Fruit fly (Drosophila melanogaster) whole organism, wandering third instar larva: ENCODE results near the gene Edg78E.

ENCODE experiments used
- Abd-B ChIP-seq: fragments of >200 bp; optimal IDR thresholded peaks from 2 replicates; lab custom pipeline; 2017; ENCODE audit warnings: missing biosample characterization, missing genetic modification characterization
- CG9705 ChIP-seq: fragments of 200-800 bp; sonication (Bioruptor generic); optimal IDR thresholded peaks from 2 replicates; lab custom pipeline; 2018; ENCODE audit warnings: missing biosample characterization, mild to moderate bottlenecking, missing genetic modification characterization
- CrebA ChIP-seq: fragments of 200-800 bp; sonication (Bioruptor generic); optimal IDR thresholded peaks from 2 replicates; lab custom pipeline; 2016; ENCODE audit warnings: missing biosample characterization, mild to moderate bottlenecking, missing genetic modification characterization, borderline replicate concordance
- Dif ChIP-seq: fragments of 200-275, 200-300 bp; sonication (Bioruptor generic); optimal IDR thresholded peaks from 2 replicates; lab custom pipeline; 2018; ENCODE audit warnings: missing biosample characterization, missing genetic modification characterization; ENCODE audit not compliant: partially characterized antibody
- GATAd ChIP-seq: sonication (Bioruptor generic); optimal IDR thresholded peaks from 2 replicates; lab custom pipeline; 2016; ENCODE audit warnings: missing biosample characterization, missing genetic modification characterization
- HLH106 ChIP-seq: fragments of 200-800 bp; optimal IDR thresholded peaks from 3 replicates; lab custom pipeline; 2019; ENCODE audit warnings: missing biosample characterization, mild to moderate bottlenecking, missing genetic modification characterization, moderate library complexity
- Hr78 ChIP-seq: fragments of >200 bp; optimal IDR thresholded peaks from 2 replicates; lab custom pipeline; 2017; ENCODE audit warnings: missing biosample characterization, missing genetic modification characterization
- Hr83 ChIP-seq: fragments of 200-300 bp; sonication (Bioruptor generic); optimal IDR thresholded peaks from 2 replicates; lab custom pipeline; 2016; ENCODE audit warnings: missing biosample characterization, mild to moderate bottlenecking, missing genetic modification characterization, moderate library complexity; ENCODE audit not compliant: poor library complexity, severe bottlenecking
- Mio ChIP-seq: sonication (Bioruptor generic); optimal IDR thresholded peaks from 2 replicates; lab custom pipeline; 2016; ENCODE audit warnings: missing biosample characterization, missing genetic modification characterization
- Myc ChIP-seq: fragments of >200 bp; optimal IDR thresholded peaks from 2 replicates; lab custom pipeline; 2017
- N ChIP-seq: fragments of >200 bp; optimal IDR thresholded peaks from 2 replicates; lab custom pipeline; 2018; ENCODE audit warnings: missing biosample characterization, missing external identifiers, missing genetic modification characterization
- Rel ChIP-seq, 2 experiments: fragments of 200-800 bp; sonication (Bioruptor generic) in 1 of 2; optimal IDR thresholded peaks; 2 replicates in 1 of 2; 3 replicates in 1 of 2; lab custom pipeline; 2016 to 2019; ENCODE audit warnings: mild to moderate bottlenecking in 2 of 2, missing biosample characterization in 2 of 2, missing genetic modification characterization in 2 of 2, moderate library complexity in 1 of 2
- Sp1 ChIP-seq: fragments of 200-800 bp; sonication (Bioruptor generic); optimal IDR thresholded peaks from 3 replicates; lab custom pipeline; 2019; ENCODE audit warnings: missing biosample characterization, mild to moderate bottlenecking, missing genetic modification characterization, moderate library complexity
- Vsx2 ChIP-seq: fragments of 200-300, 225-300 bp; sonication (Bioruptor generic); optimal IDR thresholded peaks from 2 replicates; lab custom pipeline; 2018; ENCODE audit warnings: missing biosample characterization, missing genetic modification characterization; ENCODE audit not compliant: partially characterized antibody
- br ChIP-seq: fragments of 200-800 bp; sonication (Bioruptor generic); optimal IDR thresholded peaks from 2 replicates; lab custom pipeline; 2016; ENCODE audit warnings: missing biosample characterization, missing genetic modification characterization
- brk ChIP-seq: fragments of 200-800 bp; sonication (Bioruptor generic); optimal IDR thresholded peaks from 2 replicates; lab custom pipeline; 2016; ENCODE audit warnings: missing biosample characterization, mild to moderate bottlenecking, missing genetic modification characterization
- dl ChIP-seq, 2 experiments: fragments of 175-275, 200-275 bp in 1 of 2; fragments of 200-275 bp in 1 of 2; sonication (Bioruptor generic); optimal IDR thresholded peaks; lab custom pipeline; 2018; ENCODE audit warnings: mild to moderate bottlenecking in 2 of 2, missing biosample characterization in 2 of 2, missing genetic modification characterization in 2 of 2, moderate library complexity in 2 of 2; ENCODE audit not compliant: partially characterized antibody in 2 of 2, insufficient read depth in 1 of 2
- dmrt93B ChIP-seq: fragments of 200-800 bp; sonication (Bioruptor generic); optimal IDR thresholded peaks from 2 replicates; lab custom pipeline; 2018; ENCODE audit warnings: missing biosample characterization, mild to moderate bottlenecking, missing genetic modification characterization
- ey ChIP-seq: fragments of 200-800 bp; sonication (Bioruptor generic); optimal IDR thresholded peaks from 2 replicates; lab custom pipeline; 2016; ENCODE audit warnings: missing biosample characterization, missing genetic modification characterization
- foxo ChIP-seq, 2 experiments: fragments of 200-800 bp; sonication (Bioruptor generic); optimal IDR thresholded peaks; 2 replicates in 1 of 2; 3 replicates in 1 of 2; lab custom pipeline; 2016 to 2017; ENCODE audit warnings: missing biosample characterization in 2 of 2, missing genetic modification characterization in 2 of 2
- h ChIP-seq: fragments of 200-800 bp; sonication (Bioruptor generic); optimal IDR thresholded peaks from 3 replicates; lab custom pipeline; 2016; ENCODE audit warnings: missing biosample characterization, mild to moderate bottlenecking, missing genetic modification characterization
- pan ChIP-seq: fragments of >200 bp; optimal IDR thresholded peaks from 2 replicates; lab custom pipeline; 2017
- psq ChIP-seq: fragments of 200-800 bp; sonication (Bioruptor generic); optimal IDR thresholded peaks from 3 replicates; lab custom pipeline; 2017; ENCODE audit warnings: missing biosample characterization, mild to moderate bottlenecking, missing genetic modification characterization, moderate library complexity
- rgr ChIP-seq: fragments of 200-800 bp; sonication (Bioruptor generic); optimal IDR thresholded peaks from 3 replicates; lab custom pipeline; 2016; ENCODE audit warnings: missing biosample characterization, mild to moderate bottlenecking, missing genetic modification characterization
- sage ChIP-seq: fragments of 200-800 bp; sonication (Bioruptor generic); optimal IDR thresholded peaks from 2 replicates; lab custom pipeline; 2016; ENCODE audit warnings: missing biosample characterization, mild to moderate bottlenecking, missing genetic modification characterization
- sv ChIP-seq: fragments of 200-800 bp; sonication (Bioruptor generic); optimal IDR thresholded peaks from 3 replicates; lab custom pipeline; 2016; ENCODE audit warnings: missing biosample characterization, missing genetic modification characterization
- tai ChIP-seq: sonication (Bioruptor generic); optimal IDR thresholded peaks from 2 replicates; lab custom pipeline; 2016; ENCODE audit warnings: missing biosample characterization, missing genetic modification characterization
- usp ChIP-seq: fragments of >200 bp; optimal IDR thresholded peaks from 2 replicates; lab custom pipeline; 2017; ENCODE audit warnings: missing biosample characterization, missing genetic modification characterization
- woc ChIP-seq: sonication (Bioruptor generic); optimal IDR thresholded peaks from 2 replicates; lab custom pipeline; 2016; ENCODE audit warnings: missing biosample characterization, mild to moderate bottlenecking, missing genetic modification characterization

Gene Edg78E

DNA sequence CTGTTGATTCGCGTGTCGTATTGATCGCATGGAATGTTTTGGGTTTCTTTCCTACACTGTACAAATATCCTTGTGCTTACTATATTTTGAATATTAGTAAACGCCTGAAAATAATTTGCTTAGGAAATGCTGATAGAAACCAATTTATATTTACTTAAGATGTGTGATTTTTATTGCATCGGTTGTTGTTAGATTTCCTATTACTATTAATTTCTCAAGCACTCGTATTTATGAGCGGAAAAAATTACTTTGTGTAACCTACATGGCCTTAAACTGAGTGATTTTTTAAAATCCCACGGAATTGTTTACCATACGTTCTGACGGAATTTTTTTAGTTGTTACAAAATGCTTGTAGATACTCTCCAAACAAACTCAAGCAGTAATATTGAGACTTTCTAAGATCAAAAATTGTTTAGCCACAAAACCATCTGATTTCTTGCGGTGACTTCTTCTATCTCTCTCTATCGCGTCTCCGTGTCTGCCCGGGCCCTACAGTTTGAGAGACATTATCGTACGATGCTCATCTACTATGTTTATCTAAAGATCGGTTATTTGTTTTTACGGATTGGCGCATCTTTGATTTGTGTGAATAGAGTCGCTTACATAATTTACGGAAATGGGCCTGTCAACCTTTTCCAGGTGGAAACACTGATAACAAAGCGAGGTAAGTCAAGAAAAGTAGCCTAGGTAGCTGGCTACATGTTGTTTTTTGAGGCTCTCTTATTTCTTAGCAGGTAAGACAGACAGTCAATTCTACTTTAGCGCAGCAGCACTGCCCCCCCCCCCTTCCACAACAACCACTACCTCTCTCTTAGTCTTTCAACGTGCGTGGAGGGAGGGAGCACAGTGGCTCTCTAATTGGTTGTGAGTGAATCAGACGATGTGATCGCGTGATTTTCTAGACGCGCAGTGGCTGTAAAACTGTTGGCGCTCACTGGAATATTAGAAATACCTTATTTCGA lies 21.0 kb downstream of the Edg78E start (continued):
- TF ChIP-seq dl (GFP tag; optimal IDR thresholded peaks at IDR 0.05; lab: Kevin White, UChicago; ENCODE audit: insufficient read depth in 1 of 2, partially characterized antibody in 2 of 2) (no peak), pan (lab: Kevin White, UChicago) (no peak), HLH106 (peak; percentile 40)

DNA sequence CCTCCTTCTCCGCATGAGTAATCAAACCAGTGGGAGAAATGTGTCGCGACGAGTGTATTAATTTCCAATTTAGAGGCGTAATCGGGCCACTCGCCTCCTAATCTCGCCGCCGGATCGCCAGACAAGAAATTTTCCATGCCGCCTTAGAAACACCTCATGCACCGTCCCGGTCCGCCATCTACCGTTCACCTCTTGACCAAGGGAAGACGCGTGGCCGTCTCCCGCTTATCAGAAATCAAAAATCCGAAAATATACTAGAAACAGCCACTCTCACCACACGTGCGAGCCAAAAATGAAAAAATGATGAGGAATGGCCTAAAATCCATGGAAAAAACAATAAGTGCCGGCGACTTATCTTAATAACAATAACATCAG lies 21.7 kb downstream of the Edg78E start:
- peak; percentile 53 for TF ChIP-seq h
- TF ChIP-seq pan (lab: Kevin White, UChicago), result no peak

DNA sequence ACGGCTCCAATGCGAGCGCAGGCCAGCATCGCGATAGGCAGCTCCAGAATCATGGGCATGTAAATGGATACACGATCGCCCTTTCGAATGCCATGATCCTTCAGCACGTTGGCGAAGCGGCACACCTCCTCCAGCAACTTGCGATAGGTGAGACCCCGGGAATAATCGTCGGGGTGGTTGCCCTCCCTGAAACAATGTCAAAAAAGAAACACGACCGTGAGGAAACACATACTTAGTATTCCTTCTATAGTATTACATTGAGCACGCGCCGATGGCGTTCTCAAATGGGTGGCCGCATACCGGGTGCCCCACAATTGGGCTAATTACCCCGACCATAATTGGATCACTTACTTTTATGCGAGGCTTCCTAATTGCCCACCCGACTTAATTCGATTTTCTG lies 24.1 kb downstream of the Edg78E start:
- TF ChIP-seq CrebA, result no peak
- no peak for TF ChIP-seq Hr83 (GFP tag; lab: Kevin White, UChicago)
- no peak for TF ChIP-seq foxo (GFP tag; optimal IDR thresholded peaks at IDR 0.05; lab: Kevin White, UChicago)
- no peak for TF ChIP-seq br (GFP tag; lab: Kevin White, UChicago)
- TF ChIP-seq brk (GFP tag; lab: Kevin White, UChicago), result no peak
- TF ChIP-seq h, result no peak
- TF ChIP-seq Vsx2 (GFP tag; lab: Kevin White, UChicago), result no peak
- TF ChIP-seq N, result no peak
- TF ChIP-seq rgr, result no peak
- TF ChIP-seq HLH106, result no peak
- no peak for TF ChIP-seq usp (GFP tag; lab: Kevin White, UChicago)
- no peak for TF ChIP-seq pan (lab: Kevin White, UChicago)
- no peak for TF ChIP-seq tai (GFP tag; lab: Kevin White, UChicago)
- no peak for TF ChIP-seq sage (GFP tag; lab: Kevin White, UChicago)
- no peak for TF ChIP-seq dmrt93B (GFP tag; lab: Kevin White, UChicago)
- TF ChIP-seq ey (GFP tag; lab: Kevin White, UChicago), result no peak
- TF ChIP-seq Sp1 (GFP tag; lab: Kevin White, UChicago), result no peak
- no peak for TF ChIP-seq woc (GFP tag; lab: Kevin White, UChicago)
- TF ChIP-seq psq, result no peak

DNA sequence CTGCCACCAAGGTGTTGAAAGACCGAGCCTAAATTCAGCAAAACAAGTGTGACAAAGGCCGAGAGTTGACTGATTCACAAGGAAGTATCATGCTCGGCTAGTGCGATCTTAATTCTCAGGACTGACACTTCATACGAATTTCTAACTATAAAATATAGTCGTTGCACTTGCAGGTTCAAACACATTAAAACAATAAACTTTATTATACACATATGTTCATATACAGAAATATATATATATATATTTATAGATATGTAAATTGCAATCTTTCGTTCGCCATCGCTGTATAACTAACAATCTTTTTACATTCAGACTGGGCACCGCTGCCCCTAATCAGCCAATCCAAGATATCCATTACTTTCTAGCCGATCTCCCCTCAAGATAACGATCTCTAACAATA lies 27.1 kb downstream of the Edg78E start, which contains the start of gene CG9389:
CG9389 (minus strand) TSS at position 101 of the 400 bp plus-strand sequence.
- TF ChIP-seq sage (GFP tag; lab: Kevin White, UChicago) (no peak), CG9705 (GFP tag; lab: Kevin White, UChicago) (no peak), Vsx2 (GFP tag; lab: Kevin White, UChicago) (no peak), Hr78 (no peak), N (no peak), Abd-B (GFP tag; lab: Kevin White, UChicago) (no peak), dmrt93B (GFP tag; lab: Kevin White, UChicago) (no peak), GATAd (no peak), Myc (lab: Kevin White, UChicago) (no peak), Rel (GFP tag; optimal IDR thresholded peaks at IDR 0.05; lab: Kevin White, UChicago) (no peak), Rel (tag; optimal IDR thresholded peaks at IDR 0.05; lab: Kevin White, UChicago) (no peak), woc (GFP tag; lab: Kevin White, UChicago) (no peak), CrebA (no peak)

DNA sequence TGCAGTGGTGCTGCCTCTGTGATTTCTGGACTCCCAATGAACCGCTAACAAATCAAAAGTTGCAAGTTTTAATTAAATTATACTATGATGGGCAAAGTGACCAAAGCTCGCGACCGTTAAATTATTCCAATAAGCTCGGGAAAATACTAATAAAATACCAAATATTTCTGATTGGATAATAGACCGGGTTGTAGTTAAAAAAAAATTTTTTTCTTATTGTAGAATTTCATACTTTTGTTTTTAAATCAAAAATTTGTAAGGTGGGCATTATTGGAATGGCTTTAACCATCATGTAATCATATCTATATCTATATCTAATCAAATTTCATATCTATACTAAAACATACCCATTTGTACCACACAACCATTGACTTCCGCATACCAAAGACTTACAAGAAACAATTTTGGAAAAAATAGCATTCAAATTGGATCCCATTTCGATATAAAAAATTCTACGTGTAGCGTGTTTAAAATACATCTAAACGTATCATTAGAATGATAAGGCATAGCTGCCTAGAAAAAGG lies 29.7 kb downstream of the Edg78E start, which contains the start of gene CG9391:
CG9391 (minus strand) TSS at position 474 of the 524 bp plus-strand sequence.
- no peak for TF ChIP-seq foxo (GFP tag; optimal IDR thresholded peaks at IDR 0.05; lab: Kevin White, UChicago)

DNA sequence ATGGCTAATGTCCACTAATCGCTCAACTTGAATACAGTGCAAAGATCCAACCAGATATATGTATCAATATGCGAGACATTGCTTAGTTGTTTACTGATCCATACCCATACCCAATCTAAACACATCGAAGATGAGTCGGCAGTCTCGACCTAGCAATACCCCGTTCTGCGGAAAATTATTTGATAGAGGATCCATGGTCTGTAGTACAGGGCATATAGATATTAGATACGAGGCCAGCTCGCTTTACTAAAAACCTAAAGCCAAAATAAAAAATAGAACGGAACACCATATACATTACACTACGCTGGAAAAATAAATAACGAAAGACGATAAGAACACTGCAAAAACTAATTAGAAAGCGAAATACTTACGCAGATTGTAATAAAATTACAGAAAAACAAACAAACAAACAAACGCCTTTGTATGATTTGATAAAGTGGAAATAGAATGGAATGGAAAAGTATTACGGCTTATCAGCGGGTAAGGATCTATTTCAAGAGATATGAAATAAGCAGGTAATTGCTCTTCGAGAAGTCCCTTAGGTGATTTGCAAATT lies 31.4 kb downstream of the Edg78E start:
- TF ChIP-seq Mio (GFP tag; lab: Kevin White, UChicago), result no peak
- no peak for TF ChIP-seq Dif (GFP tag; lab: Kevin White, UChicago)
- no peak for TF ChIP-seq foxo (GFP tag; optimal IDR thresholded peaks at IDR 0.05; lab: Kevin White, UChicago)
- TF ChIP-seq Rel (GFP tag; optimal IDR thresholded peaks at IDR 0.05; lab: Kevin White, UChicago), result no peak
- no peak for TF ChIP-seq Rel (tag; optimal IDR thresholded peaks at IDR 0.05; lab: Kevin White, UChicago)
- TF ChIP-seq Myc (lab: Kevin White, UChicago), result no peak
- TF ChIP-seq Sp1 (GFP tag; lab: Kevin White, UChicago), result no peak
- no peak for TF ChIP-seq Hr83 (GFP tag; lab: Kevin White, UChicago)
- no peak for TF ChIP-seq Vsx2 (GFP tag; lab: Kevin White, UChicago)
- TF ChIP-seq Hr78, result no peak
- TF ChIP-seq sv, result no peak
- no peak for TF ChIP-seq HLH106
- TF ChIP-seq dmrt93B (GFP tag; lab: Kevin White, UChicago), result no peak
- TF ChIP-seq CG9705 (GFP tag; lab: Kevin White, UChicago), result no peak
- no peak for TF ChIP-seq N
- no peak for TF ChIP-seq dl (GFP tag; optimal IDR thresholded peaks at IDR 0.05; lab: Kevin White, UChicago; ENCODE audit: insufficient read depth in 1 of 2, partially characterized antibody in 2 of 2)
